Worm (Caenorhabditis elegans): Measurements from ENCODE around the gene H01M10.2.

H01M10.2 gene

DNA sequence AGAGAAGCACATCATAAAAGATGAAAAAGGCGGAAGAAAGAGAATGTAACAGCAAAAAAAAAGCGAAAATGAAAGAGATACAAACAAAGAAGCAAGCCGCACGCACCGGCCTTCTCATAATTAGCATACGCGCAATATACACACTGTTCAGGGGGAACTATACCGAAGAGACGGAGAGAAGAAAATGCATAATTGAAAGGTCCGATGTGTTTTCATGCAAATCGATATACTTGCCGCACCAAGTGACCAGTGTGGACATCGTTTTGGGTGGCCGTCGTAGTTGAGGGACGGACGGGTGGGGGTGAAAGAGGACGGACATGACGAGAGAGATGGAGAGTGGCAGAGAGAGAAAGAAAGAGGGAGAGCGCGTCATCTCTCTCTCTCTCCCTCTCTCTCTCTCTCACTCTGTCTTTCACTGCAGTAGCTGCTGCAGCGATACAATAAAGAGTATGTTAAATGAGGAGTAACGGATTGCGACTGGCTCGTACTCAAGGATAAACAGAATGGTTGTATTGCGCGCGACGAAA, 49.2 kb downstream of the H01M10.2 start (continued):
- no peak for TF ChIP-seq D2030.7 (GFP tag; IDR thresholded peaks at IDR 0.05)
- 0 out of 2 replicates have a peak, but pooled peaks have one; percentile 46 for TF ChIP-seq pbrm-1 (GFP tag; IDR thresholded peaks at IDR 0.05)
- no peak for TF ChIP-seq egl-44 (GFP tag; IDR thresholded peaks at IDR 0.05)
- no peak for TF ChIP-seq attf-5 (GFP tag; optimal IDR thresholded peaks at IDR 0.05)
- 0 out of 2 replicates have a peak, but pooled peaks have one; percentile 36 for TF ChIP-seq mcd-1 (GFP tag; IDR thresholded peaks at IDR 0.05)
- TF ChIP-seq K11D2.4 (GFP tag; IDR thresholded peaks at IDR 0.05): 0 out of 2 replicates have a peak, but pooled peaks have one; percentile 46
- TF ChIP-seq F57C9.4 (tag; optimal IDR thresholded peaks at IDR 0.05): no peak
- no peak for TF ChIP-seq hmg-20 (GFP tag; IDR thresholded peaks at IDR 0.05)
- no peak for TF ChIP-seq tlf-1 (GFP tag; optimal IDR thresholded peaks at IDR 0.05)
- no peak for TF ChIP-seq ceh-91 (GFP tag; IDR thresholded peaks at IDR 0.05)
- no peak for TF ChIP-seq F10E7.11 (tag; optimal IDR thresholded peaks at IDR 0.05)
- TF ChIP-seq B0261.1 (tag; optimal IDR thresholded peaks at IDR 0.05): no peak
- TF ChIP-seq unc-130 (GFP tag; optimal IDR thresholded peaks at IDR 0.05): no peak
- no peak for TF ChIP-seq attf-3 (GFP tag; conservative IDR thresholded peaks at IDR 0.05)
- no peak for TF ChIP-seq ztf-22 (GFP tag; optimal IDR thresholded peaks at IDR 0.05)
- no peak for TF ChIP-seq rcor-1 (GFP tag; IDR thresholded peaks at IDR 0.05)
- no peak for TF ChIP-seq Y53G8AR.9 (GFP tag; conservative IDR thresholded peaks at IDR 0.05)
- TF ChIP-seq snpc-1.3 (tag; optimal IDR thresholded peaks at IDR 0.05; ENCODE audit: insufficient read depth): no peak
- TF ChIP-seq nhr-27 (tag; optimal IDR thresholded peaks at IDR 0.05): no peak
- TF ChIP-seq snpc-3.4 (tag; optimal IDR thresholded peaks at IDR 0.05): no peak
- TF ChIP-seq sdz-38 (tag; optimal IDR thresholded peaks at IDR 0.05): no peak
- TF ChIP-seq Y67H2A.10 (GFP tag; conservative IDR thresholded peaks at IDR 0.05): no peak
- no peak for TF ChIP-seq xnd-1 (tag; optimal IDR thresholded peaks at IDR 0.05)
- peak; percentile 31 for TF ChIP-seq die-1 (tag; optimal IDR thresholded peaks at IDR 0.05)
- TF ChIP-seq hmg-1.2 (GFP tag; IDR thresholded peaks at IDR 0.05): peak; percentile 53; the same call in 1 of the 2 replicates
- no peak for TF ChIP-seq hsf-1 (GFP tag; IDR thresholded peaks at IDR 0.05)
- peak; percentile 83 for TF ChIP-seq K12H6.12 (tag; optimal IDR thresholded peaks at IDR 0.05)
- no peak for TF ChIP-seq ccch-3 (GFP tag; optimal IDR thresholded peaks at IDR 0.05)
- no peak for TF ChIP-seq lir-1 (GFP tag; conservative IDR thresholded peaks at IDR 0.05)
- no peak for TF ChIP-seq lin-54 (GFP tag; optimal IDR thresholded peaks at IDR 0.05)
- no peak for TF ChIP-seq T26A5.8 (tag; optimal IDR thresholded peaks at IDR 0.05)
- no peak for TF ChIP-seq hlh-26 (GFP tag; conservative IDR thresholded peaks at IDR 0.05)
- TF ChIP-seq ama-1 (optimal IDR thresholded peaks at IDR 0.05): no peak
- TF ChIP-seq ama-1 (GFP tag; optimal IDR thresholded peaks at IDR 0.05): no peak
- no peak for TF ChIP-seq tbp1 (GFP tag; optimal IDR thresholded peaks at IDR 0.05)
- TF ChIP-seq lsy-27 (tag; optimal IDR thresholded peaks at IDR 0.05; ENCODE audit: borderline replicate concordance, insufficient read depth): no peak
- peak; percentile 78 for TF ChIP-seq ceh-27 (GFP tag; optimal IDR thresholded peaks at IDR 0.05)
- TF ChIP-seq Y56A3A.18 (GFP tag; IDR thresholded peaks at IDR 0.05): no peak
- no peak for TF ChIP-seq him-1 (tag; optimal IDR thresholded peaks at IDR 0.05)
- no peak for TF ChIP-seq F22D6.2 (tag; optimal IDR thresholded peaks at IDR 0.05)
- TF ChIP-seq ztf-26 (tag; optimal IDR thresholded peaks at IDR 0.05): no peak
- TF ChIP-seq ceh-58 (GFP tag; IDR thresholded peaks at IDR 0.05): no peak
- TF ChIP-seq dpl-1 (GFP tag; optimal IDR thresholded peaks at IDR 0.05): no peak
- no peak for TF ChIP-seq F49E8.2 (tag; optimal IDR thresholded peaks at IDR 0.05; ENCODE audit: insufficient read depth)
- peak; percentile 71 for TF ChIP-seq egrh-3 (GFP tag; IDR thresholded peaks at IDR 0.05)
